Fruit fly (Drosophila melanogaster): Measurements from ENCODE around the gene CG6180.

CG6180 gene

dm6 chr2L:12681603-12682368 lies 25.7 kb upstream of the CG6180 start:
- no peak for TF ChIP-seq ovo (GFP tag; optimal IDR thresholded peaks at IDR 0.05)
- TF ChIP-seq CG11617 (GFP tag; optimal IDR thresholded peaks at IDR 0.05) = no peak
- no peak for TF ChIP-seq CG12768 (GFP tag; optimal IDR thresholded peaks at IDR 0.05)
- no peak for TF ChIP-seq Clk (GFP tag; optimal IDR thresholded peaks at IDR 0.05)
- TF ChIP-seq CG7101 (tag; optimal IDR thresholded peaks at IDR 0.05) = no peak

dm6 chr2L:12686811-12687210 lies 20.6 kb upstream of the CG6180 start:
- TF ChIP-seq Clk (GFP tag; optimal IDR thresholded peaks at IDR 0.05) = no peak
- no peak for TF ChIP-seq CG1620 (GFP tag; optimal IDR thresholded peaks at IDR 0.05)
- TF ChIP-seq pad (GFP tag; optimal IDR thresholded peaks at IDR 0.05) = no peak
- no peak for TF ChIP-seq Crg-1 (GFP tag; optimal IDR thresholded peaks at IDR 0.05)
- no peak for TF ChIP-seq CG14711 (tag; optimal IDR thresholded peaks at IDR 0.05)
- TF ChIP-seq CG11617 (GFP tag; optimal IDR thresholded peaks at IDR 0.05) = no peak
- TF ChIP-seq CG5204 (GFP tag; optimal IDR thresholded peaks at IDR 0.05) = no peak
- no peak for TF ChIP-seq CG12768 (GFP tag; optimal IDR thresholded peaks at IDR 0.05)
- TF ChIP-seq CG33017 (tag; optimal IDR thresholded peaks at IDR 0.05) = no peak
- TF ChIP-seq CG7101 (tag; optimal IDR thresholded peaks at IDR 0.05) = no peak
- no peak for TF ChIP-seq cnc (optimal IDR thresholded peaks at IDR 0.05)
- no peak for TF ChIP-seq Hr96 (GFP tag; optimal IDR thresholded peaks at IDR 0.05)
- no peak for TF ChIP-seq ovo (GFP tag; optimal IDR thresholded peaks at IDR 0.05)
- no peak for TF ChIP-seq bab1 (GFP tag; optimal IDR thresholded peaks at IDR 0.05)
- no peak for TF ChIP-seq CG7045 (GFP tag; optimal IDR thresholded peaks at IDR 0.05)
- no peak for TF ChIP-seq Mnt (GFP tag; optimal IDR thresholded peaks at IDR 0.05)
- TF ChIP-seq tj (GFP tag; optimal IDR thresholded peaks at IDR 0.05) = no peak
- TF ChIP-seq toe (GFP tag; optimal IDR thresholded peaks at IDR 0.05) = no peak
- TF ChIP-seq kay (GFP tag; ENCODE audit: borderline replicate concordance) = no peak
- no peak for TF ChIP-seq cic (GFP tag; optimal IDR thresholded peaks at IDR 0.05)

dm6 chr2L:12689281-12689765 lies 18.1 kb upstream of the CG6180 start:
- TF ChIP-seq CG11617 (GFP tag; optimal IDR thresholded peaks at IDR 0.05) (no peak), CG12768 (GFP tag; optimal IDR thresholded peaks at IDR 0.05) (no peak), Mnt (GFP tag; optimal IDR thresholded peaks at IDR 0.05) (no peak), pad (GFP tag; optimal IDR thresholded peaks at IDR 0.05) (no peak), Hr96 (GFP tag; optimal IDR thresholded peaks at IDR 0.05) (no peak), CG7045 (GFP tag; optimal IDR thresholded peaks at IDR 0.05) (no peak), CG1620 (GFP tag; optimal IDR thresholded peaks at IDR 0.05) (no peak), CG14711 (tag; optimal IDR thresholded peaks at IDR 0.05) (no peak), kay (GFP tag; ENCODE audit: borderline replicate concordance) (no peak), CG7101 (tag; optimal IDR thresholded peaks at IDR 0.05) (no peak)

dm6 chr2L:12692343-12693079 lies 14.9 kb upstream of the CG6180 start, which contains the start of the genes CCT4 and CG6153:
CCT4 (minus strand) TSS chr2L:12692934.
CG6153 (plus strand) TSS chr2L:12692993.
- no peak for TF ChIP-seq Crg-1 (GFP tag; optimal IDR thresholded peaks at IDR 0.05)
- TF ChIP-seq CG5204 (GFP tag; optimal IDR thresholded peaks at IDR 0.05) = no peak
- TF ChIP-seq Mnt (GFP tag; optimal IDR thresholded peaks at IDR 0.05) = peak; percentile 75
- peak in 1 of 2 experiments; percentile 58 for TF ChIP-seq cnc (optimal IDR thresholded peaks at IDR 0.05)
- TF ChIP-seq CG33017 (tag; optimal IDR thresholded peaks at IDR 0.05) = no peak

- TF ChIP-seq cnc (optimal IDR thresholded peaks at IDR 0.05) (no peak), Hr96 (GFP tag; optimal IDR thresholded peaks at IDR 0.05) (no peak), Crg-1 (GFP tag; optimal IDR thresholded peaks at IDR 0.05) (no peak), Clk (GFP tag; optimal IDR thresholded peaks at IDR 0.05) (no peak), pad (GFP tag; optimal IDR thresholded peaks at IDR 0.05) (no peak), CG11617 (GFP tag; optimal IDR thresholded peaks at IDR 0.05) (no peak), ovo (GFP tag; optimal IDR thresholded peaks at IDR 0.05) (no peak), CG1620 (GFP tag; optimal IDR thresholded peaks at IDR 0.05) (no peak), toe (GFP tag; optimal IDR thresholded peaks at IDR 0.05) (no peak), CG7101 (tag; optimal IDR thresholded peaks at IDR 0.05) (no peak), CG14711 (tag; optimal IDR thresholded peaks at IDR 0.05) (no peak), Mnt (GFP tag; optimal IDR thresholded peaks at IDR 0.05) (no peak), CG12768 (GFP tag; optimal IDR thresholded peaks at IDR 0.05) (no peak), CG7045 (GFP tag; optimal IDR thresholded peaks at IDR 0.05) (no peak)
These were observed 12.5 kb upstream of the CG6180 start, which contains the start of the genes IFT43 and PICK1 for dm6 chr2L:12694823-12695420. IFT43 (minus strand) TSS chr2L:12694988. PICK1 (plus strand) TSS chr2L:12695033.

dm6 chr2L:12697223-12697622 lies 10.2 kb upstream of the CG6180 start, which contains the start of gene CG5781:
CG5781 (minus strand) TSS chr2L:12697323.
- no peak for TF ChIP-seq toe (GFP tag; optimal IDR thresholded peaks at IDR 0.05)
- no peak for TF ChIP-seq CG33017 (tag; optimal IDR thresholded peaks at IDR 0.05)

All from whole organism, adult.